Worm (Caenorhabditis elegans): ENCODE measurements around the gene F35B3.7.

The F35B3.7 gene

DNA sequence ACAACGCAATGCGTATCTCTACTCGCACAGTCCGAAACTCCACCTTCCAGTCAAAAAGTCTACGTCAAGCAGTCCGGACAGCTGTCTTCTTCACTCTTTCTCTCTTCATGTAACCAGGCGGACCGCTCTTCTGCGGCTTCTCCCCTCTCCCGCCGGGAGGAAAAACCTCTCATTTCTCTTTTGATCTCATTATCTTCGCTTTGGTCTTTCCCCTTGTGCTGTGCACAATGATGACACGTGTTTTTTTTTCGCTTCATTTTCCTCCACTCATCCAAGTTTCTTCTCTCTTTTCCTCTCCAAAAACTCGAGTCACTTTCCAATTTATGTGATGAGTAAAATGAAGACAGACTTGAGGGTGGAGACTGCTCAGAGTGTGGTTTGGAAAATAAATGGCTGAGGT is at the start of gene F35B3.7:
Gene F35B3.7 (minus strand): TSS at position 133 of the 400 bp plus-strand sequence.
- TF ChIP-seq cog-1 (tag; optimal IDR thresholded peaks at IDR 0.05) (no peak), tab-1 (GFP tag; IDR thresholded peaks at IDR 0.05) (no peak), med-1 (GFP tag; optimal IDR thresholded peaks at IDR 0.05; ENCODE audit: insufficient read depth) (no peak), ref-1 (GFP tag; conservative IDR thresholded peaks at IDR 0.05) (no peak), ztf-23 (GFP tag; IDR thresholded peaks at IDR 0.05) (no peak), ztf-29 (GFP tag; IDR thresholded peaks at IDR 0.05) (no peak)

DNA sequence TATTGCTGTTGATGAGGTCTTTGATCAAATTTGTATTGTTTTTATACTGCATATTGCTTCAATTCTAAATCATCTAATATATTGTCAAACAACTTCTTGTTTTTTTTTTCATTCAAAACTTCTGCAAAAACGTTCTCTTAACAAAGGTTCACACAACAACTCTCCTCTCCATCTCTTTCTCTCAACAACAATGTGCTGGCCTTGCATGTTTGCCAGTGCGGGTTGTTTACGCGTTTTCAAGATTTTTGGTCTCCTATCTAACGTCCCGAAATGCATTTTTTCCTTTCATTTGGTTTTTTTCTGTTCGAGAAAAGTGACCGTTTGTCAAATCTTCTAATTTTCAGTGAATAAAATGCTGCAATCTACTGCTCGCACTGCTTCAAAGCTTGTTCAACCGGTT is 49.5 kb upstream of the F35B3.7 start, which contains the start of gene sod-3:
Gene sod-3 (plus strand): TSS at position 338 of the 400 bp plus-strand sequence.
- no peak for TF ChIP-seq ref-1 (GFP tag; conservative IDR thresholded peaks at IDR 0.05)
- no peak for TF ChIP-seq ztf-23 (GFP tag; IDR thresholded peaks at IDR 0.05)
- no peak for TF ChIP-seq tab-1 (GFP tag; IDR thresholded peaks at IDR 0.05)
- no peak for TF ChIP-seq flt-1 (GFP tag; IDR thresholded peaks at IDR 0.05)
- TF ChIP-seq klf-2 (GFP tag; conservative IDR thresholded peaks at IDR 0.05) = no peak
- TF ChIP-seq ztf-29 (GFP tag; IDR thresholded peaks at IDR 0.05) = no peak
- TF ChIP-seq T22C8.4 (GFP tag; IDR thresholded peaks at IDR 0.05) = no peak
- TF ChIP-seq cog-1 (tag; optimal IDR thresholded peaks at IDR 0.05) = no peak

DNA sequence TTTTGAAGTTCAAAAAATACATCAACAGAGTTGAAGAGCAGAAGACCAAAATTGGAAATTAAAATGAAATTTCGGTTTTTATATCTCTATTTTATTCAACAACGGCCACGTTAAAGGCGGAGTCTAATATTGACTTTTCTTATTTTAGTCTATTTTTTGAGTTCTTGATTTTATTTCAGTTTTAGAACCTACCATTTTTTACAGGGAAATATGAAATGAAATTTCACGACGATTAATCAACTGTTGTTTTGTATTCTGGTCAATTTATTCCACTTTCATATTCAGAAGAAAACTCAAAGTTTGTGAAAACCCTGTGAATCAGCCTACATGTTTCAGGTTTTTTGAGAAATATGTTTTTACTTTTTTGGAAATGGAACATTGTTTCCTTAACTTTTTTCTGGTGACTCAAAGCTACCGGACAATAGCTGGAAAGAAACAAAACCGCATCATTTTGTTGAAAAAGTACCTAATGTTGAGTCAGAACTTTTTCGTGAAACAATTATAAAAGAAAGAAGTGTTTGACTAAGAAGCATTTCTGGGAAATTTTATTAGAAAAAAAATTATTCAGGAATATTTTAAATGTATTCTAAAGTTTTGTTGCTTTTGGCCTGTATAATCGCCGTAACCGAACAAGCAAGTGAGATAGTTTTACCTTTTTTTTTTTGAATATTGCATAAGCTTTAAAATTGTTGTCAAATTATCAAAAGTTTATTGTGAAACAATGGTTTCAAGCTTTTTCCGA is 37.9 kb upstream of the F35B3.7 start, which contains the start of the genes irld-23 and C08A9.10:
Gene irld-23 (minus strand): TSS at position 51 of the 742 bp plus-strand sequence.
Gene C08A9.10 (plus strand): TSS at position 545 of the 742 bp plus-strand sequence.
- TF ChIP-seq flt-1 (GFP tag; IDR thresholded peaks at IDR 0.05) (no peak), ztf-23 (GFP tag; IDR thresholded peaks at IDR 0.05) (no peak), med-1 (GFP tag; optimal IDR thresholded peaks at IDR 0.05; ENCODE audit: insufficient read depth) (no peak), tab-1 (GFP tag; IDR thresholded peaks at IDR 0.05) (no peak), T22C8.4 (GFP tag; IDR thresholded peaks at IDR 0.05) (no peak), cog-1 (tag; optimal IDR thresholded peaks at IDR 0.05) (no peak)

DNA sequence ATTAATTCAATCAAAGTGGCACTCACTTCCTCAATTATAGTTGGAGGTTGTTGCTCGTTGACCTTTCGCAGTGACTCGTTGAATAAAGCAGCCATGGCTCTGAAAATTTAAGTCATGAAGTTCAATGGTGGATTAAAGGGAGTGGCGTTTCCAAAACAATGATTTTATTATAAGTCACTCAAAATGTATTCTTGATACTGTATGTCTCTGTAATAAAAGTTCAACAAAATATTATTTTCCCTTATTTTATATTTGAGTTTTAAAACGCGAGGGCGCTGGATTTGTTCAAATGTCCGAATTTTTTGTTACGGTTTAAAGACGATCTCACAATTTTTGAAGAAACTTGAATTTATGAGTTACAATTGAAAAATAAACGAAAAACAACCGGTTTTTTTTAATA is 29.2 kb upstream of the F35B3.7 start, which contains the start of gene C30G4.4:
Gene C30G4.4 (minus strand): TSS at position 101 of the 400 bp plus-strand sequence.
- TF ChIP-seq flt-1 (GFP tag; IDR thresholded peaks at IDR 0.05) (no peak), tab-1 (GFP tag; IDR thresholded peaks at IDR 0.05) (no peak), T22C8.4 (GFP tag; IDR thresholded peaks at IDR 0.05) (no peak), ztf-29 (GFP tag; IDR thresholded peaks at IDR 0.05) (no peak), med-1 (GFP tag; optimal IDR thresholded peaks at IDR 0.05; ENCODE audit: insufficient read depth) (no peak), ztf-23 (GFP tag; IDR thresholded peaks at IDR 0.05) (no peak), ref-1 (GFP tag; conservative IDR thresholded peaks at IDR 0.05) (no peak), cog-1 (tag; optimal IDR thresholded peaks at IDR 0.05) (no peak), klf-2 (GFP tag; conservative IDR thresholded peaks at IDR 0.05) (no peak)

DNA sequence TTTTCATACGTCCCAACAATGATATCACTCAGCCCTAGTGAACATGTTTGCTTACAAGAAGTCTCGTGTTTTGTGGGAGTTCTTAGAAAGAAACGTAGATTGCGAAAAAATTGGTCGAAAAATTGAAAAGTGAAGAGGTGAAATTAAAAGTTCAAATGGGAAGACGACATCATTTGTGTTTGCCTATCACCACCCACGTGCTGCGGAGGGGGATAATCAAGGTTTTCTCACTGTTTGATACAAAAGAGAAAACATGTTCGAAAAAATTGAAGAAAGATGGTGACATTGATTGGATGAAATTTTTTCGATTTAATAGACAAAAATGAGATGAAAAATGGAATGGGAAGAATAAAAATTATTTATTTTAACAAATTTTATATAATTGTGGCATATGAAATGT is 27.6 kb upstream of the F35B3.7 start:
- TF ChIP-seq T22C8.4 (GFP tag; IDR thresholded peaks at IDR 0.05) (no peak), cog-1 (tag; optimal IDR thresholded peaks at IDR 0.05) (no peak), med-1 (GFP tag; optimal IDR thresholded peaks at IDR 0.05; ENCODE audit: insufficient read depth) (no peak), ref-1 (GFP tag; conservative IDR thresholded peaks at IDR 0.05) (no peak), ztf-23 (GFP tag; IDR thresholded peaks at IDR 0.05) (no peak)

DNA sequence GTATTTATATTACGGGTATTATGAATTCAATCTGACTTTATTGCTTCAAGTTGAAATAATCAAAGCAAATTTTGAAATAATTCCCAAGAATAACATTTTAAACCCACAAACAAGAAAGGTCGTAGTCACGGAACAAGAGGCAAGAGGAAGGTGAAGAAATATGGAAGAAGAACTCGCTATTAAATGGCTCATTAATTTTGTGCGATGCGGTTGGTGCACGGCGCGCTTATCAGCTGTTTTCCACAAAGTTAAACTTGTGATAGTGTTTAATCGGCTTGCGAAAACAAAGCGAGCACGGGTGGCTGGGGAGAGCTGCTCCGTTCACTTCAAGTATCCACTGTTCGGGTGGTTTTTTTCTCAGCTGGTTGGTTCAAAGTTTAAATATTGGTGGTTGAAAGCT is 24.1 kb upstream of the F35B3.7 start:
- no peak for TF ChIP-seq ztf-29 (GFP tag; IDR thresholded peaks at IDR 0.05)
- no peak for TF ChIP-seq T22C8.4 (GFP tag; IDR thresholded peaks at IDR 0.05)
- no peak for TF ChIP-seq klf-2 (GFP tag; conservative IDR thresholded peaks at IDR 0.05)
- no peak for TF ChIP-seq ztf-23 (GFP tag; IDR thresholded peaks at IDR 0.05)
- TF ChIP-seq tab-1 (GFP tag; IDR thresholded peaks at IDR 0.05) = no peak

DNA sequence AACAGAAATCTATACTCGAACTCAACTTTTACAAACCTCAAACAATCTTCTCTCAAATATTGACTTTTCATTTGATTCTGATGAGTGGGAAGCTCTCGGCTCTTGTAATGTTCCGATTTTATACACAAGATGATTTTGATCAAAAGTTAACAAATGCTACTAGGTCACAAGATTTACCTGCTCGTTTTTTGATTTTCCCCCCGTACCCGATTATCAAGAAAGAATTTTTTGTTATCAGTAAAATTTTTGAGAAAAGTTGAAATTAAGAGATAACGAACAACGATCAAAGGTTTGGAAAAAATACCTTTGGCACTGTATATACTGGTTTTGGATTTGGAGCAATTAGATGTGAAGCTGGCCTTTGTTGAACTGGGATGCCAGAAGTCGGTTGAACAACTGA is 21.9 kb upstream of the F35B3.7 start:
- TF ChIP-seq med-1 (GFP tag; optimal IDR thresholded peaks at IDR 0.05; ENCODE audit: insufficient read depth) (no peak), ztf-23 (GFP tag; IDR thresholded peaks at IDR 0.05) (no peak), klf-2 (GFP tag; conservative IDR thresholded peaks at IDR 0.05) (no peak), flt-1 (GFP tag; IDR thresholded peaks at IDR 0.05) (no peak), tab-1 (GFP tag; IDR thresholded peaks at IDR 0.05) (no peak), ztf-29 (GFP tag; IDR thresholded peaks at IDR 0.05) (no peak), T22C8.4 (GFP tag; IDR thresholded peaks at IDR 0.05) (no peak), cog-1 (tag; optimal IDR thresholded peaks at IDR 0.05) (no peak), ref-1 (GFP tag; conservative IDR thresholded peaks at IDR 0.05) (no peak)

DNA sequence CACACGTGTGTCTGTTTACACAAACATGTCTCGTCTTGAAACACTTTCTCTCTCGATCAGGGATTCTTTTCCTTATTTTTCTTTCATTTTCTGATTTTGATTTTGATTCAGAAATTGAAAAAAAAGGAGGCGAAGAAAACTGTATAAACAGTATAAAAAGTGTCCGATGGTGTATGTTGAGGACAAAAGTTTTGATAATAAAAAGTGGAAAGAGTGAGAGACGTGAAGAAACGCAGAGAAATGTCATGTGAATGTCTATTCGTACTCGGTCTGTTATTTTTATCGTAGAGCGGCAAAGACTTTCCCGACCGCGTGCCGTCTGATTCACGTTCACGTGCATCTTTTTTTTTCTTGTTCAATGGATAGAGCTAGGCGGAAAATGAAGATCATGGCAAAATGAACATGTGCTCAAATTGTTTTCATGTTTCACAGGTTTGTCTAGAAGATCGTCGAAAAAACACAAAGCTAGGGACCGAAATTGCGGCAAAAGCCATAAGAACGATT is 20.9 kb upstream of the F35B3.7 start:
- no peak for TF ChIP-seq ztf-29 (GFP tag; IDR thresholded peaks at IDR 0.05)

DNA sequence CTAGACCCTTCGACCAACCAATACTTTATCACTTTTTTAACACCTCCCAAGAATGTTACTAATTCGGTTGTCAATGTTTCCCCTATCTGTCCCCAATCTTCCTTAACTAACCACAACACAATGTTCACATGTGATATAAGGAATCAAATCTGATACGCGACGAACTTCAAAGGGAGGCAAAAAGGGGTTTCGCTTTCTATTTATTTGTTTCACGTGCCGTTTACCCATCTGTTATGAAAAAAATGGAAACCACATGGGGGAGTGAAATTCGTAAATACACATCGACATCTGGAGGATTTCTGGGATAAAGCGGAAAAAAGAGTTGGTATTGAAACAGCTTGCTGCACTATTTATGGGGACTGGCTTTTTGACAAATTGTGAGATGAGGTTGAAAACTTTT is 19.3 kb upstream of the F35B3.7 start:
- TF ChIP-seq klf-2 (GFP tag; conservative IDR thresholded peaks at IDR 0.05) (no peak), cog-1 (tag; optimal IDR thresholded peaks at IDR 0.05) (no peak), T22C8.4 (GFP tag; IDR thresholded peaks at IDR 0.05) (no peak), ztf-29 (GFP tag; IDR thresholded peaks at IDR 0.05) (no peak), ref-1 (GFP tag; conservative IDR thresholded peaks at IDR 0.05) (no peak), tab-1 (GFP tag; IDR thresholded peaks at IDR 0.05) (no peak), ztf-23 (GFP tag; IDR thresholded peaks at IDR 0.05) (no peak), flt-1 (GFP tag; IDR thresholded peaks at IDR 0.05) (no peak), med-1 (GFP tag; optimal IDR thresholded peaks at IDR 0.05; ENCODE audit: insufficient read depth) (no peak)

DNA sequence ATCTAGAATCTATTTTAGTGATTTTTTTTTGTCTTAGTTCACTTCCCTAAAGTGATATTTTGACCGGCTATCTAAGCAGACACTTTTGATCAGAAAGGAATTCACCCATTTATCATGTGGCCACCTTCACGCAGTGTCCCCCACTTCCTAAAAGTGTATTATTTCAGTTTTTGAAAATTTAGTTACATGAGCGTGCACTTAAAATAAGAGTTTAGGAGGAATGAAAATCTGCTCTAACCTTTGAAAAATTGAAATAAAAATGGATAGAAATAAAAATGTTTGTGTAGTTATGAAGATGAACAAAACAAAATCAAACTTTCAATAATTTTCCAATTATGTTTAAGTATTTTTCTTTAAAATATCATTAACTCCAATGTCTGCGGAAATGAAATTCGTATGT is 16.9 kb upstream of the F35B3.7 start:
- TF ChIP-seq ztf-23 (GFP tag; IDR thresholded peaks at IDR 0.05) (no peak), T22C8.4 (GFP tag; IDR thresholded peaks at IDR 0.05) (no peak), tab-1 (GFP tag; IDR thresholded peaks at IDR 0.05) (no peak), cog-1 (tag; optimal IDR thresholded peaks at IDR 0.05) (no peak), med-1 (GFP tag; optimal IDR thresholded peaks at IDR 0.05; ENCODE audit: insufficient read depth) (no peak)

Data from whole organism, midembryonic.